Worm (Caenorhabditis elegans) whole organism, young adult: ENCODE measurements around the gene pus-1.

Source experiments
- B0019.2 ChIP-seq: fragments of 200-800 bp; sonication (Bioruptor generic); conservative IDR thresholded peaks from 2 replicates; pipeline ENCODE4 v1.3.6; 2022; ENCODE audit warnings: missing genetic modification reagents, missing genetic modification characterization, missing compliant biosample characterization
- C17E4.6 ChIP-seq: fragments of 200-800 bp; sonication (Bioruptor generic); IDR thresholded peaks from 2 replicates; pipeline ENCODE4 v1.3.6; 2022; ENCODE audit warnings: missing genetic modification reagents, missing genetic modification characterization, missing compliant biosample characterization
- D2030.7 ChIP-seq: fragments of 200-800 bp; sonication (Bioruptor generic); IDR thresholded peaks from 2 replicates; pipeline ENCODE4 v1.3.6; 2022; ENCODE audit warnings: missing genetic modification reagents, missing genetic modification characterization, missing compliant biosample characterization
- F33H1.4 ChIP-seq: fragments of 200-800 bp; sonication (Bioruptor generic); IDR thresholded peaks from 2 replicates; pipeline ENCODE4 v1.3.6; 2022; ENCODE audit warnings: missing genetic modification reagents, missing genetic modification characterization, missing compliant biosample characterization
- F52B5.7 ChIP-seq: sonication (generic microtip); optimal IDR thresholded peaks from 2 replicates; lab custom pipeline; 2016; ENCODE audit warnings: mild to moderate bottlenecking, missing genetic modification characterization, missing compliant biosample characterization
- F57C9.4 ChIP-seq: sonication (generic microtip); optimal IDR thresholded peaks from 2 replicates; lab custom pipeline; 2017; ENCODE audit warnings: mild to moderate bottlenecking, missing genetic modification characterization, missing compliant biosample characterization
- K12H6.12 ChIP-seq: fragments of 200-800 bp; sonication (Bioruptor generic); optimal IDR thresholded peaks from 2 replicates; lab custom pipeline; 2018; ENCODE audit warnings: mild to moderate bottlenecking, missing genetic modification characterization, missing compliant biosample characterization
- T07F8.4 ChIP-seq: sonication (generic microtip); optimal IDR thresholded peaks from 2 replicates; lab custom pipeline; 2016; ENCODE audit warnings: mild to moderate bottlenecking, missing genetic modification characterization, moderate library complexity, missing compliant biosample characterization
- Y53F4B.3 ChIP-seq: fragments of 200-800 bp; sonication (Bioruptor generic); IDR thresholded peaks from 2 replicates; pipeline ENCODE4 v1.3.6; 2022; ENCODE audit warnings: missing genetic modification reagents, missing genetic modification characterization, missing compliant biosample characterization
- Y79H2A.3 ChIP-seq: fragments of 200-800 bp; sonication (Bioruptor generic); conservative IDR thresholded peaks from 2 replicates; pipeline ENCODE4 v1.3.6; 2022; ENCODE audit warnings: missing genetic modification reagents, missing genetic modification characterization, missing compliant biosample characterization
- ama-1 ChIP-seq, 3 experiments: fragments of 150-350 bp in 1 of 3; sonication (generic microtip) in 2 of 3; optimal IDR thresholded peaks; 2 replicates each; lab custom pipeline; 2014 to 2018; ENCODE audit warnings: missing biosample characterization in 2 of 3, missing genetic modification characterization in 2 of 3, missing genetic modification reagents in 2 of 3
- ccch-3 ChIP-seq: fragments of 200-800 bp; sonication (Bioruptor generic); optimal IDR thresholded peaks from 2 replicates; lab custom pipeline; 2018; ENCODE audit warnings: mild to moderate bottlenecking, missing genetic modification characterization, missing compliant biosample characterization
- ceh-91 ChIP-seq: fragments of 200-800 bp; sonication (Bioruptor generic); IDR thresholded peaks from 2 replicates; pipeline ENCODE4 v1.3.6; 2022; ENCODE audit warnings: missing genetic modification reagents, missing genetic modification characterization, missing compliant biosample characterization
- dox-1 ChIP-seq: fragments of 200-800 bp; sonication (Bioruptor generic); IDR thresholded peaks from 2 replicates; pipeline ENCODE4 v1.3.6; 2022; ENCODE audit warnings: missing genetic modification reagents, missing genetic modification characterization, missing compliant biosample characterization
- dpl-1 ChIP-seq: fragments of 150-350 bp; optimal IDR thresholded peaks from 2 replicates; lab custom pipeline; 2014; ENCODE audit warnings: missing biosample characterization, missing genetic modification reagents, missing genetic modification characterization
- ekl-4 ChIP-seq: fragments of 200-800 bp; sonication (Bioruptor generic); IDR thresholded peaks from 2 replicates; pipeline ENCODE4 v1.3.6; 2022; ENCODE audit warnings: missing genetic modification reagents, missing genetic modification characterization, missing compliant biosample characterization
- fkh-3 ChIP-seq: sonication (generic microtip); optimal IDR thresholded peaks from 2 replicates; lab custom pipeline; 2016; ENCODE audit warnings: mild to moderate bottlenecking, missing genetic modification characterization, missing compliant biosample characterization
- him-1 ChIP-seq: sonication (generic microtip); optimal IDR thresholded peaks from 2 replicates; lab custom pipeline; 2016; ENCODE audit warnings: missing genotype, missing genetic modification reagents, missing genetic modification characterization, missing compliant biosample characterization
- lag-1 ChIP-seq: fragments of 200-800 bp; sonication (Bioruptor generic); IDR thresholded peaks from 2 replicates; pipeline ENCODE4 v1.3.6; 2022; ENCODE audit warnings: missing genetic modification reagents, missing genetic modification characterization, missing compliant biosample characterization
- lsl-1 ChIP-seq: fragments of 200-800 bp; sonication (Bioruptor generic); optimal IDR thresholded peaks from 2 replicates; lab custom pipeline; 2018; ENCODE audit warnings: mild to moderate bottlenecking, missing genetic modification characterization, moderate library complexity, missing compliant biosample characterization
- madf-6 ChIP-seq: fragments of 200-800 bp; sonication (Bioruptor generic); IDR thresholded peaks from 2 replicates; pipeline ENCODE4 v1.3.6; 2022; ENCODE audit warnings: missing genetic modification reagents, missing genetic modification characterization, missing compliant biosample characterization
- madf-8 ChIP-seq: fragments of 200-800 bp; sonication (Bioruptor generic); conservative IDR thresholded peaks from 2 replicates; pipeline ENCODE4 v1.3.6; 2022; ENCODE audit warnings: missing genetic modification reagents, missing genetic modification characterization, missing compliant biosample characterization
- mcd-1 ChIP-seq: fragments of 200-800 bp; sonication (Bioruptor generic); IDR thresholded peaks from 2 replicates; pipeline ENCODE4 v1.3.6; 2022; ENCODE audit warnings: missing genetic modification reagents, missing genetic modification characterization, missing compliant biosample characterization
- mel-28 ChIP-seq: sonication (generic microtip); optimal IDR thresholded peaks from 2 replicates; lab custom pipeline; 2016; ENCODE audit warnings: borderline replicate concordance, mild to moderate bottlenecking, missing genetic modification characterization, missing compliant biosample characterization
- nhr-120 ChIP-seq: fragments of 200-800 bp; sonication (Bioruptor generic); IDR thresholded peaks from 2 replicates; pipeline ENCODE4 v1.3.6; 2022; ENCODE audit warnings: missing genetic modification characterization, missing compliant biosample characterization
- nhr-179 ChIP-seq: sonication (generic microtip); optimal IDR thresholded peaks from 2 replicates; lab custom pipeline; 2016; ENCODE audit warnings: mild to moderate bottlenecking, missing genetic modification characterization, missing compliant biosample characterization
- nhr-80 ChIP-seq: sonication (generic microtip); optimal IDR thresholded peaks from 2 replicates; lab custom pipeline; 2016; ENCODE audit warnings: missing genetic modification characterization, missing compliant biosample characterization
- rec-8 ChIP-seq, 2 experiments: sonication (generic microtip); optimal IDR thresholded peaks; 2 replicates each; lab custom pipeline; 2016; ENCODE audit warnings: mild to moderate bottlenecking in 2 of 2, missing genetic modification characterization in 2 of 2, missing genetic modification reagents in 2 of 2, missing genotype in 2 of 2, missing biosample characterization in 1 of 2, missing compliant biosample characterization in 1 of 2, moderate library complexity in 1 of 2
- repo-1 ChIP-seq: sonication (generic microtip); optimal IDR thresholded peaks from 2 replicates; lab custom pipeline; 2017; ENCODE audit warnings: mild to moderate bottlenecking, missing genetic modification characterization, missing compliant biosample characterization
- sea-2 ChIP-seq: fragments of 200-800 bp; sonication (Bioruptor generic); IDR thresholded peaks from 2 replicates; pipeline ENCODE4 v1.3.6; 2022; ENCODE audit warnings: missing genetic modification characterization, missing compliant biosample characterization
- snpc-1.1 ChIP-seq: sonication (generic microtip); optimal IDR thresholded peaks from 2 replicates; lab custom pipeline; 2017; ENCODE audit warnings: missing genetic modification characterization, mild to moderate bottlenecking, missing compliant biosample characterization, antibody characterized with exemption, moderate library complexity, missing genotype, missing genetic modification reagents; ENCODE audit not compliant: insufficient read depth
- snpc-3.4 ChIP-seq: sonication (generic microtip); optimal IDR thresholded peaks from 2 replicates; lab custom pipeline; 2017; ENCODE audit warnings: missing genetic modification characterization, mild to moderate bottlenecking, missing compliant biosample characterization, antibody characterized with exemption, moderate library complexity, missing genotype, missing genetic modification reagents
- snpc-4 ChIP-seq, 5 experiments: fragments of 150-350 bp in 1 of 5; sonication (generic microtip) in 4 of 5; optimal IDR thresholded peaks; 2 replicates each; lab custom pipeline; 2014 to 2018; ENCODE audit warnings: missing genetic modification characterization in 5 of 5, missing biosample characterization in 3 of 5, antibody characterized with exemption in 2 of 5, mild to moderate bottlenecking in 2 of 5, missing compliant biosample characterization in 2 of 5, missing genotype in 2 of 5, moderate library complexity in 2 of 5, missing genetic modification reagents in 1 of 5
- tbx-9 ChIP-seq: sonication (generic microtip); optimal IDR thresholded peaks from 2 replicates; lab custom pipeline; 2016; ENCODE audit warnings: borderline replicate concordance, missing genetic modification characterization, inconsistent platforms, missing compliant biosample characterization
- xnd-1 ChIP-seq: sonication (generic microtip); optimal IDR thresholded peaks from 2 replicates; lab custom pipeline; 2016; ENCODE audit warnings: missing genotype, missing genetic modification reagents, missing genetic modification characterization, missing compliant biosample characterization
- zfh-2 ChIP-seq: fragments of 200-800 bp; sonication (Bioruptor generic); conservative IDR thresholded peaks from 2 replicates; pipeline ENCODE4 v1.3.6; 2022; ENCODE audit warnings: missing genetic modification reagents, missing genetic modification characterization, missing compliant biosample characterization
- ztf-18 ChIP-seq: sonication (generic microtip); optimal IDR thresholded peaks from 2 replicates; lab custom pipeline; 2016; ENCODE audit warnings: missing genotype, mild to moderate bottlenecking, missing genetic modification characterization, missing compliant biosample characterization
- ztf-25 ChIP-seq: fragments of 200-800 bp; sonication (Bioruptor generic); IDR thresholded peaks from 2 replicates; pipeline ENCODE4 v1.3.6; 2022; ENCODE audit warnings: missing genetic modification reagents, missing genetic modification characterization, missing compliant biosample characterization
- ztf-26 ChIP-seq: sonication (generic microtip); optimal IDR thresholded peaks from 2 replicates; lab custom pipeline; 2017; ENCODE audit warnings: missing genetic modification characterization, missing compliant biosample characterization

pus-1 gene

DNA sequence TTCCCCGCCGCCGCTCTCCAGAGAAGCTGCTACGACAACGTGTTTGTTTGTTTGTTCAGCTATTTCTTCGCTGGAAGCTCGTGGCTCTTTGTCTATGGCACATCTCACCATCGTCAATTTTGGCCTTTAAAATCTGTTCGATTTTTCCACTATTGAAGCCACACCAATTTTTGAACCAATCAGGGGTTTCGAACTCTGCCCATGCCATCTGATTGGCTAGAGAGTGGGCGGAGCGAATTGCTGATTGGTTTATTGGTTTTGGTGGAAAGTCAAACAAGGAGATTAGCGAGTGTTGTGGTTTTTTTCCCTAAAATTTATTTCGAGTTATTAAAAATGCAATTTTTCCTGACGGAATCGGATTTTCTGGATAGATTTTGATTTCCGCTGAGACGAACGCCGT, 38.6 kb downstream of the pus-1 start:
- TF ChIP-seq Y53F4B.3 (GFP tag; lab: Robert Waterston, UW) (no peak), F57C9.4 (tag; lab: Kevin White, UChicago) (no peak), C17E4.6 (GFP tag; lab: Robert Waterston, UW) (no peak), dpl-1 (no peak), xnd-1 (tag; lab: Kevin White, UChicago) (no peak), dox-1 (GFP tag; lab: Robert Waterston, UW) (no peak), Y79H2A.3 (GFP tag; lab: Robert Waterston, UW) (no peak), rec-8 (tag; optimal IDR thresholded peaks at IDR 0.05; lab: Kevin White, UChicago) (no peak), nhr-120 (GFP tag; lab: Robert Waterston, UW) (no peak), fkh-3 (no peak), ama-1 (optimal IDR thresholded peaks at IDR 0.05; lab: Kevin White, UChicago) (no peak), ama-1 (GFP tag; optimal IDR thresholded peaks at IDR 0.05; lab: Kevin White, UChicago) (no peak), T07F8.4 (tag; lab: Kevin White, UChicago) (no peak), him-1 (tag; lab: Kevin White, UChicago) (no peak)

DNA sequence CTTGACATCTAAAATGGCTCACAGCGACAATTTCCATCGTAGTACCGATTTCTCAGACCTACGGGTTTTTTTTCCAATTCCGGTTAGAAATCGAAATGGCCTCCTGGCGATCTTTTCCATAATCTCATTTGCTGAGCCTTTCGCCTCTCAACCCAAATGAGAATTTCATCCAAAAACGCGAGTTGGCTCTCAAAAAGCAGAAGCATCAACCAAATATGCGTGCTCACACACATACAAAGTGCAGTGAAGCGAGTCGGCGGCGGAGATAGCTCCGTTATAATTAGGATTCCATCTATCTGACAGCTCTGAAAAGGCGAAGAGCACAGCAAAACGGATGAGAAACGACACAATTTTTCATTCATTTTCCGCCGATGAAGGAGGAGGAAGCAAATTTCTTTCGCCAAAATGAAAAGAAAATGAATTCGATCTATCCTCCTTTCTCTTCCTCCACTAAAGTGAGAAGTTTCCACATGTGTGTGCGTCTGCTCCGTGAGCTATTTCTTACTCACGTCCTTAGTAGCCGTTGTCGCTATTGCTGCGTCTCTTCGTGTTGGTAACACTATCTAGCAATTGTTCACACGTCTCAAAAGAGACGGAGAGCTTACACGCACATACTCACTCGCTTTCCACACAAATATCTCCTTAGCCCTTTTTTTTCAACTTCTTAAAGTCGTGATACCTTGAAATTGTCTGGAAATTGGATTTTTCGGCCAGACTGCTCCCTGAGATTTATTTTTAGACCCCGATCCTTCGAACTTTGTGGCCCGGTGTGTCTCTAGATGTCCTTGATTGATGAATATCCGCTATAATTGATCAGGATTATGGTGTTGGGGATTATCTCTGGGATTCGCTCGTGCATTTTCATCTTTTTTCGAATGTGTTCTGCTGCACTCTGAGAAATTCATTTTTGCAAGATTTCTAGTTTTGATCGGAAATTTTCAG, 42.4 kb downstream of the pus-1 start:
- TF ChIP-seq xnd-1 (tag; lab: Kevin White, UChicago) = no peak
- 0 out of 2 replicates have a peak, but pooled peaks have one; percentile 14 for TF ChIP-seq zfh-2

DNA sequence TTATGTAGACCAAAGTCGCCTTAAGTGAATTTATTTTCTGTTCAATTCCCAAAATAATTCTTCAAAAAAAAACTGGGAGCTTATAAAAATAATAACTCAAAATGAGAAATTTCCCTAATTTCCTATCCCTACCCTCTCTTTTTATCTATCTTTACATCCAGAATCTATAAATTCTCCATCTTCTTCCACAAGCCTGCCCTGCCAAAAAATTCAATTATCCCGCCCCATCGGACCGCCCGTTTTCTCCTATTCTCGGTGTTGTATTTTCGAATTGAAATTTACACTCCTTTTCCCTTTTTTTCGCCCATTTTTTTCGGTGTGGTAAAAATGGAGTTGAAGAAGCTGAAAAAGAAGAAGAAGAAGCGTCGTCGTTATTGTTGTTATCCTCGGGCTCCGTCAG, 45.3 kb downstream of the pus-1 start:
- TF ChIP-seq ztf-18 (no peak), nhr-80 (no peak)

DNA sequence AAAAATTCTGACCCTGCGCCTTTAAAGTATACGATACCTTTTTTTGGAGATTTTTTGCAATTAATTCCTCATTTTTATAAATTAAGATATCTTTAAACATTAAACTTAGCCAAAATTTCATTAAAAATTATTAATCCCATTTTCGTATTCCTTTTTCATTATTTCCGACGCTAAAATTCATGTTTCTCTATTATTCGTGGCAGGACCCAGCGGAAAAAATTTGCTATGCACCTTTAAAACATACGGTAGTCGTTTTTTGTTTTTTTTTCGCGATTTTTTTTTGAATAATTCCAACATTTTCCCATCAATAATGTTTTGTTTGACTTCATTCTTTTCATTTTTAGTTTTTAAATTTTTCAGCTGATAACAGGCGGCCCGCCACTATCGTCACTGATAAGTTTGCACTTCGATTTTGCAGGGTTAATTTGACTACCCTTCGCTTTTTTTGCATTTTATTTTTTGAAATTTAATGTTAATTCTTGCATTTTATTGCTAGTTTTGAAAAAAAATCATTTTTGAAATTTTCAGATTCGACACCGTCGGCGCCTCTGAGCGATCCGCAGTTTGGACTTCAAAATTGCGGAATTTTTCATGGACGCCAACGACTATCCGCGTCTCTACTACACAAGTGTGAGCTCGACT, 47.6 kb downstream of the pus-1 start, which contains the start of gene dkf-2:
TSS of gene dkf-2 (plus strand) at position 592 of the 642 bp plus-strand sequence.
- TF ChIP-seq lag-1 = no peak
- TF ChIP-seq lsl-1 = peak; percentile 97
- TF ChIP-seq mel-28 = no peak
- TF ChIP-seq ekl-4 (GFP tag; lab: Robert Waterston, UW) = 0 out of 2 replicates have a peak, but pooled peaks have one; percentile 41
- TF ChIP-seq B0019.2 (GFP tag; lab: Robert Waterston, UW) = no peak
- TF ChIP-seq K12H6.12 (tag; lab: Kevin White, UChicago) = no peak
- peak; percentile 74 for TF ChIP-seq madf-8 (GFP tag; lab: Robert Waterston, UW)
- TF ChIP-seq F33H1.4 (GFP tag; lab: Robert Waterston, UW) = peak; percentile 90
- no peak for TF ChIP-seq sea-2
- peak; percentile 19 for TF ChIP-seq snpc-3.4
- peak; percentile 21; the same call in 1 of the 2 replicates for TF ChIP-seq D2030.7 (GFP tag; lab: Robert Waterston, UW)
- no peak for TF ChIP-seq ccch-3 (GFP tag; lab: Kevin White, UChicago)
- TF ChIP-seq ztf-26 (tag; lab: Kevin White, UChicago) = no peak
- TF ChIP-seq snpc-1.1 (tag; lab: Kevin White, UChicago) = peak; percentile 12
- no peak for TF ChIP-seq tbx-9 (tag; lab: Kevin White, UChicago)
- peak; percentile 97 for TF ChIP-seq xnd-1 (tag; lab: Kevin White, UChicago)
- no peak for TF ChIP-seq snpc-4 (GFP tag; optimal IDR thresholded peaks at IDR 0.05; lab: Kevin White, UChicago)
- peak in 2 of 4 experiments; percentile 17 to 19 for TF ChIP-seq snpc-4 (tag; optimal IDR thresholded peaks at IDR 0.05; lab: Kevin White, UChicago)
- 0 out of 2 replicates have a peak, but pooled peaks have one; percentile 16 for TF ChIP-seq dox-1 (GFP tag; lab: Robert Waterston, UW)
- TF ChIP-seq Y79H2A.3 (GFP tag; lab: Robert Waterston, UW) = no peak
- no peak for TF ChIP-seq repo-1
- TF ChIP-seq ceh-91 (GFP tag; lab: Robert Waterston, UW) = peak; percentile 12; the same call in 1 of the 2 replicates
- TF ChIP-seq nhr-179 = no peak
- peak; percentile 92 for TF ChIP-seq madf-6 (GFP tag; lab: Robert Waterston, UW)
- TF ChIP-seq mcd-1 (GFP tag; lab: Robert Waterston, UW) = 0 out of 2 replicates have a peak, but pooled peaks have one; percentile 20
- TF ChIP-seq ztf-25 (GFP tag; lab: Robert Waterston, UW) = no peak
- TF ChIP-seq F52B5.7 (tag; lab: Kevin White, UChicago) = no peak
